Fruit fly (Drosophila melanogaster) whole organism, embryonic: ENCODE data around the gene Cep97.

ENCODE experiments used
- Asciz ChIP-seq: fragments of 200-800 bp; sonication (Bioruptor generic); optimal IDR thresholded peaks from 2 replicates; lab custom pipeline; 2017; ENCODE audit warnings: missing biosample characterization, mild to moderate bottlenecking, missing genetic modification characterization, missing genetic modification reagents
- BtbVII ChIP-seq: fragments of 200-800 bp; sonication (Bioruptor generic); optimal IDR thresholded peaks from 3 replicates; lab custom pipeline; 2017; ENCODE audit warnings: missing biosample characterization, mild to moderate bottlenecking, missing genetic modification characterization
- CG10209 ChIP-seq: fragments of 200-800 bp; sonication (Bioruptor generic); optimal IDR thresholded peaks from 3 replicates; lab custom pipeline; 2017; ENCODE audit warnings: missing biosample characterization, mild to moderate bottlenecking, missing genetic modification characterization, missing genetic modification reagents
- CG10565 ChIP-seq: fragments of 200-800 bp; sonication (Bioruptor generic); optimal IDR thresholded peaks from 3 replicates; lab custom pipeline; 2016; ENCODE audit warnings: missing biosample characterization, mild to moderate bottlenecking, missing genetic modification characterization
- CG12236 ChIP-seq: fragments of 200-800 bp; sonication (Bioruptor generic); optimal IDR thresholded peaks from 2 replicates; lab custom pipeline; 2016; ENCODE audit warnings: missing biosample characterization, missing genetic modification characterization
- CG13424 ChIP-seq: fragments of 200-800 bp; sonication (Bioruptor generic); optimal IDR thresholded peaks from 2 replicates; lab custom pipeline; 2019; ENCODE audit warnings: missing biosample characterization, mild to moderate bottlenecking, missing genetic modification characterization, moderate library complexity
- CG13775 ChIP-seq: fragments of 200-800 bp; sonication (Bioruptor generic); optimal IDR thresholded peaks from 3 replicates; lab custom pipeline; 2017; ENCODE audit warnings: missing biosample characterization, mild to moderate bottlenecking, missing genetic modification characterization
- CG15073 ChIP-seq: fragments of 200-800 bp; sonication (Bioruptor generic); optimal IDR thresholded peaks from 2 replicates; lab custom pipeline; 2016; ENCODE audit warnings: missing biosample characterization, missing genetic modification characterization
- CG1529 ChIP-seq: fragments of 200-800 bp; sonication (Bioruptor generic); optimal IDR thresholded peaks from 3 replicates; lab custom pipeline; 2018; ENCODE audit warnings: missing biosample characterization, missing genetic modification characterization
- CG1647 ChIP-seq: fragments of 200-800 bp; sonication (Bioruptor generic); optimal IDR thresholded peaks from 3 replicates; lab custom pipeline; 2016; ENCODE audit warnings: missing biosample characterization, missing genetic modification characterization
- CG17385 ChIP-seq: fragments of 200-800 bp; sonication (Bioruptor generic); optimal IDR thresholded peaks from 3 replicates; lab custom pipeline; 2018; ENCODE audit warnings: missing biosample characterization, mild to moderate bottlenecking, missing genetic modification characterization
- CG17912 ChIP-seq: fragments of 200-800 bp; sonication (Bioruptor generic); optimal IDR thresholded peaks from 2 replicates; lab custom pipeline; 2018; ENCODE audit warnings: missing biosample characterization, mild to moderate bottlenecking, missing genetic modification characterization
- CG2199 ChIP-seq: fragments of 200-800 bp; sonication (Bioruptor generic); IDR thresholded peaks from 3 replicates; pipeline ENCODE4 v1.3.6; 2022; ENCODE audit warnings: missing biosample characterization, missing genetic modification characterization
- CG33213 ChIP-seq: fragments of 200-800 bp; sonication (Bioruptor generic); optimal IDR thresholded peaks from 3 replicates; lab custom pipeline; 2016; ENCODE audit warnings: missing biosample characterization, missing genetic modification characterization
- CG3847 ChIP-seq: fragments of 200-800 bp; sonication (Bioruptor generic); IDR thresholded peaks from 2 replicates; pipeline ENCODE4 v1.3.6; 2022; ENCODE audit warnings: missing biosample characterization, missing genetic modification characterization
- CG6175 ChIP-seq: fragments of 200-800 bp; sonication (Bioruptor generic); IDR thresholded peaks from 3 replicates; pipeline ENCODE4 v1.3.6; 2022; ENCODE audit warnings: missing biosample characterization, missing genetic modification characterization
- CG6689 ChIP-seq: fragments of 200-800 bp; sonication (Bioruptor generic); IDR thresholded peaks from 2 replicates; pipeline ENCODE4 v1.3.6; 2022; ENCODE audit warnings: missing biosample characterization, missing genetic modification characterization
- CG7786 ChIP-seq: fragments of 200-800 bp; sonication (Bioruptor generic); optimal IDR thresholded peaks from 2 replicates; lab custom pipeline; 2016; ENCODE audit warnings: missing biosample characterization, missing genetic modification characterization
- CG8924 ChIP-seq: fragments of 200-800 bp; optimal IDR thresholded peaks from 3 replicates; lab custom pipeline; 2019; ENCODE audit warnings: missing biosample characterization, mild to moderate bottlenecking, missing genetic modification characterization, moderate library complexity
- Dp ChIP-seq: fragments of 200-800 bp; sonication (Bioruptor generic); optimal IDR thresholded peaks from 2 replicates; lab custom pipeline; 2018; ENCODE audit warnings: missing biosample characterization, mild to moderate bottlenecking, missing genetic modification characterization, moderate library complexity
- Gsc ChIP-seq: fragments of 200-800 bp; sonication (Bioruptor generic); IDR thresholded peaks from 2 replicates; pipeline ENCODE4 v1.3.6; 2022; ENCODE audit warnings: missing biosample characterization, missing genetic modification characterization
- Lhr ChIP-seq: fragments of 200-800 bp; sonication (Bioruptor generic); optimal IDR thresholded peaks from 3 replicates; lab custom pipeline; 2017; ENCODE audit warnings: mild to moderate bottlenecking, missing biosample characterization, missing genetic modification reagents, missing genetic modification characterization
- MESR4 ChIP-seq: fragments of 200-800 bp; sonication (Bioruptor generic); optimal IDR thresholded peaks from 2 replicates; lab custom pipeline; 2018; ENCODE audit warnings: missing biosample characterization, mild to moderate bottlenecking, missing genetic modification characterization, moderate library complexity
- Mes4 ChIP-seq: fragments of 200-800 bp; sonication (Bioruptor generic); optimal IDR thresholded peaks from 2 replicates; lab custom pipeline; 2016; ENCODE audit warnings: missing biosample characterization, missing genetic modification characterization
- Myb ChIP-seq: fragments of 200-800 bp; sonication (Bioruptor generic); optimal IDR thresholded peaks from 2 replicates; lab custom pipeline; 2016; ENCODE audit warnings: missing biosample characterization, missing genetic modification characterization
- Oli ChIP-seq: fragments of 200-800 bp; sonication (Bioruptor generic); optimal IDR thresholded peaks from 2 replicates; lab custom pipeline; 2018; ENCODE audit warnings: missing biosample characterization, mild to moderate bottlenecking, missing genetic modification characterization, moderate library complexity
- PHDP ChIP-seq: fragments of 200-800 bp; sonication (Bioruptor generic); optimal IDR thresholded peaks from 3 replicates; lab custom pipeline; 2018; ENCODE audit warnings: missing biosample characterization, mild to moderate bottlenecking, missing genetic modification characterization, moderate library complexity
- Pdp1 ChIP-seq, 2 experiments: fragments of 200-800 bp; sonication (Bioruptor generic); optimal IDR thresholded peaks; 3 replicates each; lab custom pipeline; 2016; ENCODE audit warnings: missing biosample characterization in 2 of 2, missing genetic modification characterization in 2 of 2, mild to moderate bottlenecking in 1 of 2, moderate library complexity in 1 of 2
- Xbp1 ChIP-seq: fragments of 200-800 bp; sonication (Bioruptor generic); optimal IDR thresholded peaks from 3 replicates; lab custom pipeline; 2016; ENCODE audit warnings: missing biosample characterization, mild to moderate bottlenecking, missing genetic modification characterization
- Xrp1 ChIP-seq: fragments of 200-800 bp; sonication (Bioruptor generic); IDR thresholded peaks from 2 replicates; pipeline ENCODE4 v1.3.6; 2022; ENCODE audit warnings: missing biosample characterization, missing genetic modification characterization
- aop ChIP-seq: fragments of 200-800 bp; sonication (Bioruptor generic); IDR thresholded peaks from 2 replicates; pipeline ENCODE4 v1.3.6; 2022; ENCODE audit warnings: missing biosample characterization, missing genetic modification characterization
- bab2 ChIP-seq: fragments of 200-800 bp; sonication (Bioruptor generic); optimal IDR thresholded peaks from 2 replicates; lab custom pipeline; 2016; ENCODE audit warnings: missing biosample characterization, missing genetic modification characterization
- bbx ChIP-seq: fragments of 200-800 bp; sonication (Bioruptor generic); IDR thresholded peaks from 2 replicates; pipeline ENCODE4 v1.3.6; 2022; ENCODE audit warnings: missing biosample characterization, missing genetic modification characterization; ENCODE audit not compliant: partially characterized antibody
- ci ChIP-seq: fragments of 200-800 bp; sonication (Bioruptor generic); IDR thresholded peaks from 3 replicates; pipeline ENCODE4 v1.3.6; 2022; ENCODE audit warnings: missing biosample characterization, missing genetic modification characterization
- dan ChIP-seq: fragments of 200-800 bp; sonication (Bioruptor generic); IDR thresholded peaks from 2 replicates; pipeline ENCODE4 v1.3.6; 2022; ENCODE audit warnings: missing biosample characterization, missing genetic modification characterization
- dati ChIP-seq: fragments of 200-800 bp; sonication (Bioruptor generic); IDR thresholded peaks from 2 replicates; pipeline ENCODE4 v1.3.6; 2022; ENCODE audit warnings: missing biosample characterization, missing genetic modification characterization
- dimm ChIP-seq: fragments of 200-800 bp; sonication (Bioruptor generic); IDR thresholded peaks from 2 replicates; pipeline ENCODE4 v1.3.6; 2022; ENCODE audit warnings: missing biosample characterization, missing genetic modification characterization
- fu2 ChIP-seq: fragments of 200-800 bp; sonication (Bioruptor generic); optimal IDR thresholded peaks from 2 replicates; lab custom pipeline; 2016; ENCODE audit warnings: missing biosample characterization, missing genetic modification characterization
- gem ChIP-seq: fragments of 200-800 bp; sonication (Bioruptor generic); optimal IDR thresholded peaks from 2 replicates; lab custom pipeline; 2019; ENCODE audit warnings: missing biosample characterization, mild to moderate bottlenecking, missing genetic modification characterization, moderate library complexity
- grau ChIP-seq: fragments of 200-800 bp; optimal IDR thresholded peaks from 3 replicates; lab custom pipeline; 2019; ENCODE audit warnings: missing biosample characterization, mild to moderate bottlenecking, missing genetic modification characterization, moderate library complexity
- h ChIP-seq: fragments of >200 bp; optimal IDR thresholded peaks from 2 replicates; lab custom pipeline; 2017
- hkb ChIP-seq, 2 experiments: fragments of 200-800 bp in 1 of 2; fragments of >200 bp in 1 of 2; sonication (Bioruptor generic) in 1 of 2; IDR thresholded peaks in 1 of 2; optimal IDR thresholded peaks in 1 of 2; 2 replicates each; pipeline versions ENCODE4 v1.3.6 to Lab custom; 2017 to 2022; ENCODE audit warnings: missing biosample characterization in 1 of 2, missing genetic modification characterization in 1 of 2
- klu ChIP-seq: fragments of 200-800 bp; sonication (Bioruptor generic); IDR thresholded peaks from 2 replicates; pipeline ENCODE4 v1.3.6; 2022; ENCODE audit warnings: missing biosample characterization, missing genetic modification characterization
- mirr ChIP-seq: fragments of 200-800 bp; sonication (Bioruptor generic); optimal IDR thresholded peaks from 3 replicates; lab custom pipeline; 2018; ENCODE audit warnings: missing biosample characterization, mild to moderate bottlenecking, missing genetic modification characterization
- pb ChIP-seq: fragments of 200-800 bp; sonication (Bioruptor generic); optimal IDR thresholded peaks from 3 replicates; lab custom pipeline; 2016; ENCODE audit warnings: missing biosample characterization, missing genetic modification characterization
- pho ChIP-seq: fragments of 200-800 bp; sonication (Bioruptor generic); optimal IDR thresholded peaks from 2 replicates; lab custom pipeline; 2016; ENCODE audit warnings: missing biosample characterization, missing genetic modification characterization
- phol ChIP-seq: fragments of 200-800 bp; sonication (Bioruptor generic); optimal IDR thresholded peaks from 3 replicates; lab custom pipeline; 2018; ENCODE audit warnings: missing biosample characterization, mild to moderate bottlenecking, missing genetic modification characterization, moderate library complexity
- rib ChIP-seq: fragments of 200-800 bp; sonication (Bioruptor generic); IDR thresholded peaks from 2 replicates; pipeline ENCODE4 v1.3.6; 2022; ENCODE audit warnings: missing biosample characterization, missing genetic modification characterization
- z ChIP-seq: fragments of 200-800 bp; sonication (Bioruptor generic); IDR thresholded peaks from 3 replicates; pipeline ENCODE4 v1.3.6; 2022; ENCODE audit warnings: missing biosample characterization, missing genetic modification characterization

The Cep97 gene

DNA sequence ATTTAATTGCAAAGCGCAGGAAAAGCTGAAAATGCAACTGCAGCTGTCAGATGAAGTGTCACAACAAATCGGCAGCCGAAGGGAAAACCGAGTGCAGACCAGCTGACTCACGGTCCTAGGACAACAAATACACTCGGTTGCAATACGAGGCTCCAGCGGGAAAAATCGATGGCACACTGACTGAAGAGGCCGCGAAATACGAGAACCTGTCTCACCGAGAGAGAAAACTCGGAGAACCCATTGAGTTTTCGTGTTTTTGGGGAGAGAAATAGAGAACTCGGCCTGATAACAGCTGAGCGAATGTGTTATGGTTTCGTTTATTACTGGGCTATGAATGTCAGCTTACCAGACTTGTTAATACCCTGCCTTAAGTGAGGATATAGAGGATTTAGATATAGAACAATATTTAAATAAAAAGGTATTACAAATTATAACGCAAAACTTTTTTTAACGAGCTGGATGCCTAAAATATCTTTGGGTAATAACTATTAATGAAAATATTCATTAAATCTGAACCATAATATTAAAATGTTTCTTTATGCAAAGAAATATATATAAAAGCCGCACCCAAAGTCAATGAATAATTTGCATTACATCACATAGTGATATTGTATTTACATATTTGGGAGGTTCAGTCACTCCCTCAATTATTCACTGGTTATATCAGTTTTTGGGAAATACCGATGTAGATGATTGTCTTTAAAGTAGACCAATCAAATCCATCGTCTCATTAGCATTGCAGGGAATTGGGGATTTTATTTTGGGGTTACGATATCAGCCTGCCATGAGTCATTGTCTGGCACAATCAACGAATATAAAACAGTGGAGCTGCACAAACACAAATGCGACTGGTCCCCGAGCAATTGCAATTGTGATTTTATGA is 28.7 kb downstream of the Cep97 start (continued):
- TF ChIP-seq hkb (optimal IDR thresholded peaks at IDR 0.05; lab: Kevin White, UChicago), result no peak
- 0 out of 2 replicates have a peak, but pooled peaks have one; percentile 14 for TF ChIP-seq hkb (GFP tag; IDR thresholded peaks at IDR 0.05; lab: Robert Waterston, UW)
- peak; percentile 45; the same call in 1 of the 3 replicates for TF ChIP-seq ci
- peak; percentile 26 for TF ChIP-seq Oli
- no peak for TF ChIP-seq CG15073 (GFP tag; lab: Kevin White, UChicago)
- TF ChIP-seq gem, result peak; percentile 64
- TF ChIP-seq CG10209 (GFP tag; lab: Kevin White, UChicago), result no peak
- TF ChIP-seq Xbp1, result no peak
- TF ChIP-seq CG10565 (GFP tag; lab: Kevin White, UChicago), result no peak
- no peak for TF ChIP-seq dimm
- TF ChIP-seq CG13424, result peak; percentile 31
- TF ChIP-seq Pdp1 (GFP tag; optimal IDR thresholded peaks at IDR 0.05; lab: Kevin White, UChicago), result peak in 1 of 2 experiments; percentile 13
- no peak for TF ChIP-seq CG8924 (tag; lab: Kevin White, UChicago)
- peak; percentile 57 for TF ChIP-seq PHDP (tag; lab: Kevin White, UChicago)
- TF ChIP-seq CG1529 (GFP tag; lab: Kevin White, UChicago), result no peak
- TF ChIP-seq bab2 (GFP tag; lab: Kevin White, UChicago), result no peak
- no peak for TF ChIP-seq pb (GFP tag; lab: Kevin White, UChicago)
- TF ChIP-seq grau (tag; lab: Kevin White, UChicago), result peak; percentile 38
- no peak for TF ChIP-seq bbx (GFP tag; lab: Robert Waterston, UW)

DNA sequence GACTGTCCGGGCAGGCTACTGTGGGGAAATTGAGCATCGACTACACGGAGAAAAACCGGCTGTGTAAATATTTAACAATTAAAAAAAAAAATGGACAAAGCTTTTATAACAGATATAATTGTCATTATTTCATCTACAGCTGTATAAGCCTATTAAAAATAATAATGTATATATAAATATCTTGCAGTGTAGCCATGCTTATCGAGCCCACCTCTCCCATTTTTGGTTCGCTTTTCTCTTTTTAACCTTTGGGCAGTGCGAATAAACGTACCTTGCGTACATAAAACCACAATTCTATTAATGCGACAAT is 29.3 kb downstream of the Cep97 start:
- TF ChIP-seq CG13775 (GFP tag; lab: Kevin White, UChicago) (no peak), CG12236 (GFP tag; lab: Kevin White, UChicago) (no peak), pho (GFP tag; lab: Kevin White, UChicago) (peak; percentile 35), CG6689 (peak; percentile 76), Xrp1 (peak; percentile 73), rib (GFP tag; lab: Robert Waterston, UW) (no peak), z (GFP tag; lab: Robert Waterston, UW) (no peak), Myb (peak; percentile 1), CG7786 (GFP tag; lab: Kevin White, UChicago) (no peak), mirr (no peak), MESR4 (no peak), Gsc (peak; percentile 24; the same call in 1 of the 2 replicates), fu2 (GFP tag; lab: Kevin White, UChicago) (peak; percentile 7), CG6175 (no peak; the same call in 1 of the 3 replicates), aop (GFP tag; lab: Robert Waterston, UW) (no peak), CG17385 (peak; percentile 63), CG17912 (GFP tag; lab: Kevin White, UChicago) (no peak), Asciz (GFP tag; lab: Kevin White, UChicago) (peak; percentile 34), h (lab: Kevin White, UChicago) (no peak), phol (tag; lab: Kevin White, UChicago) (no peak), CG1647 (peak; percentile 2), Lhr (GFP tag; lab: Kevin White, UChicago) (no peak), Mes4 (no peak), CG2199 (no peak), dan (GFP tag; lab: Robert Waterston, UW) (no peak), BtbVII (peak; percentile 41), CG3847 (GFP tag; lab: Robert Waterston, UW) (peak; percentile 76), Dp (GFP tag; lab: Kevin White, UChicago) (no peak), dati (peak; percentile 20; the same call in 1 of the 2 replicates), hkb (optimal IDR thresholded peaks at IDR 0.05; lab: Kevin White, UChicago) (no peak), hkb (GFP tag; IDR thresholded peaks at IDR 0.05; lab: Robert Waterston, UW) (no peak), CG33213 (GFP tag; lab: Kevin White, UChicago) (no peak), klu (GFP tag; lab: Robert Waterston, UW) (peak; percentile 51; the same call in 1 of the 2 replicates)
